Fruit fly (Drosophila melanogaster) whole organism, prepupa: Measurements from ENCODE around the gene CG12480.

Experiments
- Blimp-1 ChIP-seq: fragments of 200-800 bp; sonication (Bioruptor generic); optimal IDR thresholded peaks from 3 replicates; lab custom pipeline; 2017; ENCODE audit warnings: missing biosample characterization, missing genetic modification characterization, mild to moderate bottlenecking, moderate library complexity, missing genetic modification reagents
- CG32006 ChIP-seq: fragments of 200-800 bp; sonication (Bioruptor generic); optimal IDR thresholded peaks from 3 replicates; lab custom pipeline; 2017; ENCODE audit warnings: missing biosample characterization, mild to moderate bottlenecking, missing genetic modification characterization
- CG3919 ChIP-seq: fragments of 200-800 bp; sonication (Bioruptor generic); optimal IDR thresholded peaks from 3 replicates; lab custom pipeline; 2016; ENCODE audit warnings: missing biosample characterization, missing genetic modification characterization
- Sox15 ChIP-seq: fragments of 200-800 bp; sonication (Bioruptor generic); optimal IDR thresholded peaks from 3 replicates; lab custom pipeline; 2016; ENCODE audit warnings: missing biosample characterization, missing genetic modification characterization
- dac ChIP-seq: fragments of 200-800 bp; sonication (Bioruptor generic); optimal IDR thresholded peaks from 2 replicates; lab custom pipeline; 2017; ENCODE audit warnings: missing biosample characterization, mild to moderate bottlenecking, missing genetic modification characterization
- pdm3 ChIP-seq: fragments of 200-800 bp; sonication (Bioruptor generic); optimal IDR thresholded peaks from 3 replicates; lab custom pipeline; 2016; ENCODE audit warnings: missing biosample characterization, missing genetic modification characterization
- svp ChIP-seq: fragments of 200-800 bp; sonication (Bioruptor generic); peaks from one replicate; lab custom pipeline; 2016; ENCODE audit warnings: missing biosample characterization, missing genetic modification characterization
- vri ChIP-seq: fragments of 200-800 bp; sonication (Bioruptor generic); optimal IDR thresholded peaks from 3 replicates; lab custom pipeline; 2016; ENCODE audit warnings: missing biosample characterization, mild to moderate bottlenecking, missing genetic modification characterization

CG12480 gene

dm6 chrX:14218045-14218483 is 48.7 kb downstream of the CG12480 start (continued):
- TF ChIP-seq CG32006 (GFP tag; lab: Kevin White, UChicago) = peak; percentile 95
- TF ChIP-seq svp = peak; percentile 96
- TF ChIP-seq vri (GFP tag; lab: Kevin White, UChicago) = peak; percentile 93
- TF ChIP-seq Blimp-1 = peak; percentile 90
- peak; percentile 97 for TF ChIP-seq CG3919
- TF ChIP-seq dac = peak; percentile 84
- TF ChIP-seq Sox15 (GFP tag; lab: Kevin White, UChicago) = peak; percentile 94
- peak; percentile 96 for TF ChIP-seq pdm3 (GFP tag; lab: Kevin White, UChicago)
